Fruit fly (Drosophila melanogaster) whole organism, embryonic: ENCODE measurements around the gene CG7135.
A peak's percentile ranks its signal among the peaks of the same experiment; 100 is the strongest.

Experiments
- Antp ChIP-seq: fragments of 200-800 bp; sonication (Bioruptor generic); optimal IDR thresholded peaks from 3 replicates; lab custom pipeline; 2016; ENCODE audit warnings: missing biosample characterization, missing genetic modification characterization
- Awh ChIP-seq: fragments of 200-800 bp; sonication (Bioruptor generic); IDR thresholded peaks from 2 replicates; pipeline ENCODE4, ENCODE4 v1.3.6; 2022; ENCODE audit warnings: missing biosample characterization, missing genetic modification characterization
- Blimp-1 ChIP-seq: fragments of 200-800 bp; sonication (Bioruptor generic); optimal IDR thresholded peaks from 3 replicates; lab custom pipeline; 2018; ENCODE audit warnings: missing biosample characterization, missing genetic modification characterization, mild to moderate bottlenecking, moderate library complexity, missing genetic modification reagents
- CG10209 ChIP-seq: fragments of 200-800 bp; sonication (Bioruptor generic); optimal IDR thresholded peaks from 3 replicates; lab custom pipeline; 2017; ENCODE audit warnings: missing biosample characterization, mild to moderate bottlenecking, missing genetic modification characterization, missing genetic modification reagents
- CG11085 ChIP-seq: fragments of 200-800 bp; sonication (Bioruptor generic); IDR thresholded peaks from 2 replicates; pipeline ENCODE4 v1.3.6; 2022; ENCODE audit warnings: missing biosample characterization, missing genetic modification characterization
- CG13624 ChIP-seq: fragments of 200-800 bp; sonication (Bioruptor generic); optimal IDR thresholded peaks from 2 replicates; lab custom pipeline; 2016; ENCODE audit warnings: missing biosample characterization, missing genetic modification characterization
- CG14710 ChIP-seq: fragments of 200-800 bp; sonication (Bioruptor generic); optimal IDR thresholded peaks from 3 replicates; lab custom pipeline; 2019; ENCODE audit warnings: missing biosample characterization, mild to moderate bottlenecking, missing genetic modification characterization, moderate library complexity
- CG1647 ChIP-seq: fragments of 200-800 bp; sonication (Bioruptor generic); optimal IDR thresholded peaks from 3 replicates; lab custom pipeline; 2016; ENCODE audit warnings: missing biosample characterization, missing genetic modification characterization
- CG17359 ChIP-seq: fragments of 200-800 bp; sonication (Bioruptor generic); optimal IDR thresholded peaks from 3 replicates; lab custom pipeline; 2018; ENCODE audit warnings: missing biosample characterization, mild to moderate bottlenecking, missing genetic modification characterization, moderate library complexity
- CG1832 ChIP-seq: fragments of 200-800 bp; sonication (Bioruptor generic); optimal IDR thresholded peaks from 2 replicates; lab custom pipeline; 2017; ENCODE audit warnings: missing biosample characterization, mild to moderate bottlenecking, missing genetic modification characterization, inconsistent platforms
- CG18619 ChIP-seq: fragments of 200-800 bp; sonication (Bioruptor generic); optimal IDR thresholded peaks from 3 replicates; lab custom pipeline; 2017; ENCODE audit warnings: missing biosample characterization, mild to moderate bottlenecking, missing genetic modification characterization
- CG33557 ChIP-seq: fragments of 200-800 bp; sonication (Bioruptor generic); optimal IDR thresholded peaks from 2 replicates; lab custom pipeline; 2019; ENCODE audit warnings: missing biosample characterization, mild to moderate bottlenecking, missing genetic modification characterization, moderate library complexity
- CG34224 ChIP-seq: fragments of 200-800 bp; sonication (Bioruptor generic); IDR thresholded peaks from 3 replicates; pipeline ENCODE4 v1.3.6; 2022; ENCODE audit warnings: missing biosample characterization, missing genetic modification characterization; ENCODE audit not compliant: partially characterized antibody
- CG3838 ChIP-seq: fragments of 200-800 bp; sonication (Bioruptor generic); optimal IDR thresholded peaks from 3 replicates; lab custom pipeline; 2016; ENCODE audit warnings: missing biosample characterization, missing genetic modification characterization
- CG3995 ChIP-seq: fragments of 200-800 bp; sonication (Bioruptor generic); optimal IDR thresholded peaks from 3 replicates; lab custom pipeline; 2016; ENCODE audit warnings: missing biosample characterization, missing genetic modification characterization
- CG6272 ChIP-seq: fragments of 200-800 bp; sonication (Bioruptor generic); IDR thresholded peaks from 2 replicates; pipeline ENCODE4 v1.3.6; 2022; ENCODE audit warnings: missing biosample characterization, missing genetic modification characterization
- CG6765 ChIP-seq: fragments of 200-800 bp; sonication (Bioruptor generic); optimal IDR thresholded peaks from 3 replicates; lab custom pipeline; 2017; ENCODE audit warnings: missing biosample characterization, mild to moderate bottlenecking, missing genetic modification characterization
- CG9437 ChIP-seq: fragments of 200-800 bp; sonication (Bioruptor generic); optimal IDR thresholded peaks from 2 replicates; lab custom pipeline; 2018; ENCODE audit warnings: missing biosample characterization, mild to moderate bottlenecking, missing genetic modification characterization
- CG9609 ChIP-seq: fragments of 200-800 bp; sonication (Bioruptor generic); optimal IDR thresholded peaks from 3 replicates; lab custom pipeline; 2016; ENCODE audit warnings: missing biosample characterization, missing genetic modification characterization
- CTCF ChIP-seq: fragments of 200-800 bp; sonication (Bioruptor generic); optimal IDR thresholded peaks from 2 replicates; lab custom pipeline; 2017; ENCODE audit warnings: missing biosample characterization, mild to moderate bottlenecking, missing genetic modification characterization, moderate library complexity
- Hmr ChIP-seq: fragments of 200-800 bp; sonication (Bioruptor generic); optimal IDR thresholded peaks from 3 replicates; lab custom pipeline; 2017; ENCODE audit warnings: mild to moderate bottlenecking, missing biosample characterization, missing genetic modification reagents, missing genetic modification characterization
- Hmx ChIP-seq: fragments of 200-800 bp; sonication (Bioruptor generic); optimal IDR thresholded peaks from 2 replicates; lab custom pipeline; 2016; ENCODE audit warnings: missing biosample characterization, missing genetic modification characterization
- Hr51 ChIP-seq, 2 experiments: fragments of 200-800 bp; sonication (Bioruptor generic); optimal IDR thresholded peaks; 2 replicates in 1 of 2; 3 replicates in 1 of 2; lab custom pipeline; 2016 to 2018; ENCODE audit warnings: missing biosample characterization in 2 of 2, missing genetic modification characterization in 2 of 2, mild to moderate bottlenecking in 1 of 2, moderate library complexity in 1 of 2
- NfI ChIP-seq: fragments of 200-800 bp; sonication (Bioruptor generic); optimal IDR thresholded peaks from 3 replicates; lab custom pipeline; 2018; ENCODE audit warnings: missing biosample characterization, mild to moderate bottlenecking, missing genetic modification characterization, moderate library complexity
- Poxn ChIP-seq: fragments of 200-800 bp; sonication (Bioruptor generic); IDR thresholded peaks from 2 replicates; pipeline ENCODE4 v1.3.6; 2022; ENCODE audit warnings: missing biosample characterization, missing genetic modification characterization
- Six4 ChIP-seq: fragments of 200-800 bp; sonication (Bioruptor generic); optimal IDR thresholded peaks from 2 replicates; lab custom pipeline; 2016; ENCODE audit warnings: missing biosample characterization, missing genetic modification characterization
- Stat92E ChIP-seq, 3 experiments: fragments of >200 bp in 2 of 3; fragments of 200-800 bp in 1 of 3; sonication (Bioruptor generic) in 1 of 3; optimal IDR thresholded peaks; 2 replicates each; lab custom pipeline; 2017 to 2019; ENCODE audit warnings: missing biosample characterization in 3 of 3, missing genetic modification characterization in 3 of 3, mild to moderate bottlenecking in 1 of 3, moderate library complexity in 1 of 3
- bowl ChIP-seq: fragments of 200-800 bp; sonication (Bioruptor generic); IDR thresholded peaks from 2 replicates; pipeline ENCODE4 v1.3.6; 2022; ENCODE audit warnings: missing biosample characterization, missing genetic modification characterization
- cad ChIP-seq: fragments of >200 bp; optimal IDR thresholded peaks from 2 replicates; lab custom pipeline; 2017; ENCODE audit warnings: missing biosample characterization, missing genetic modification characterization
- cwo ChIP-seq: fragments of 200-800 bp; sonication (Bioruptor generic); optimal IDR thresholded peaks from 3 replicates; lab custom pipeline; 2017; ENCODE audit warnings: missing biosample characterization, missing genetic modification characterization, mild to moderate bottlenecking, moderate library complexity, missing genetic modification reagents
- ems ChIP-seq: fragments of 200-800 bp; sonication (Bioruptor generic); optimal IDR thresholded peaks from 3 replicates; lab custom pipeline; 2016; ENCODE audit warnings: missing biosample characterization, missing genetic modification characterization
- exex ChIP-seq: fragments of 200-800 bp; sonication (Bioruptor generic); optimal IDR thresholded peaks from 4 replicates; lab custom pipeline; 2018; ENCODE audit warnings: missing biosample characterization, mild to moderate bottlenecking, missing genetic modification characterization, moderate library complexity
- fu2 ChIP-seq: fragments of 200-800 bp; sonication (Bioruptor generic); optimal IDR thresholded peaks from 2 replicates; lab custom pipeline; 2016; ENCODE audit warnings: missing biosample characterization, missing genetic modification characterization
- gro ChIP-seq: fragments of 200-800 bp; sonication (Bioruptor generic); optimal IDR thresholded peaks from 2 replicates; lab custom pipeline; 2016; ENCODE audit warnings: missing biosample characterization, missing genetic modification characterization
- lbe ChIP-seq: fragments of 200-800 bp; sonication (Bioruptor generic); optimal IDR thresholded peaks from 2 replicates; lab custom pipeline; 2016; ENCODE audit warnings: missing biosample characterization, mild to moderate bottlenecking, missing genetic modification characterization
- lilli ChIP-seq: fragments of 200-800 bp; sonication (Bioruptor generic); optimal IDR thresholded peaks from 3 replicates; lab custom pipeline; 2016; ENCODE audit warnings: missing biosample characterization, missing genetic modification characterization
- pan ChIP-seq, 4 experiments: fragments of >200 bp in 3 of 4; fragments of 200-800 bp in 1 of 4; sonication (Bioruptor generic) in 1 of 4; optimal IDR thresholded peaks in 3 of 4; IDR thresholded peaks in 1 of 4; 2 replicates each; pipeline versions ENCODE4 v1.3.6 to Lab custom; 2017 to 2022; ENCODE audit warnings: missing biosample characterization in 2 of 4, missing genetic modification characterization in 2 of 4, mixed read lengths in 1 of 4
- pita ChIP-seq: fragments of 200-800 bp; sonication (Bioruptor generic); optimal IDR thresholded peaks from 2 replicates; lab custom pipeline; 2017; ENCODE audit warnings: missing biosample characterization, mild to moderate bottlenecking, missing genetic modification characterization
- row ChIP-seq: fragments of 200-800 bp; sonication (Bioruptor generic); IDR thresholded peaks from 3 replicates; pipeline ENCODE4 v1.3.6; 2022; ENCODE audit warnings: missing biosample characterization, missing genetic modification characterization
- sd ChIP-seq: fragments of 200-800 bp; sonication (Bioruptor generic); optimal IDR thresholded peaks from 3 replicates; lab custom pipeline; 2018; ENCODE audit warnings: missing biosample characterization, mild to moderate bottlenecking, missing genetic modification characterization, moderate library complexity
- shn ChIP-seq: fragments of 200-800 bp; sonication (Bioruptor generic); optimal IDR thresholded peaks from 3 replicates; lab custom pipeline; 2016; ENCODE audit warnings: missing biosample characterization, missing genetic modification characterization
- sima ChIP-seq: fragments of 200-800 bp; sonication (Bioruptor generic); optimal IDR thresholded peaks from 2 replicates; lab custom pipeline; 2016; ENCODE audit warnings: missing biosample characterization, missing genetic modification characterization
- ssp ChIP-seq: fragments of 200-800 bp; sonication (Bioruptor generic); IDR thresholded peaks from 2 replicates; pipeline ENCODE4 v1.3.6; 2022; ENCODE audit warnings: missing biosample characterization, missing genetic modification characterization
- sug ChIP-seq: fragments of 200-800 bp; optimal IDR thresholded peaks from 2 replicates; lab custom pipeline; 2019; ENCODE audit warnings: missing biosample characterization, mild to moderate bottlenecking, missing genetic modification characterization, moderate library complexity
- tap ChIP-seq: fragments of 200-800 bp; optimal IDR thresholded peaks from 3 replicates; lab custom pipeline; 2019; ENCODE audit warnings: missing biosample characterization, mild to moderate bottlenecking, missing genetic modification characterization, moderate library complexity
- tll ChIP-seq, 2 experiments: fragments of 200-800 bp in 1 of 2; fragments of >200 bp in 1 of 2; sonication (Bioruptor generic) in 1 of 2; optimal IDR thresholded peaks; 2 replicates each; lab custom pipeline; 2017 to 2019; ENCODE audit warnings: missing biosample characterization in 2 of 2, missing genetic modification characterization in 2 of 2, mild to moderate bottlenecking in 1 of 2, moderate library complexity in 1 of 2
- twi ChIP-seq: fragments of 200-800 bp; optimal IDR thresholded peaks from 2 replicates; lab custom pipeline; 2019; ENCODE audit warnings: missing biosample characterization, mild to moderate bottlenecking, missing genetic modification characterization, moderate library complexity
- unpg ChIP-seq: fragments of 200-800 bp; sonication (Bioruptor generic); optimal IDR thresholded peaks from 3 replicates; lab custom pipeline; 2018; ENCODE audit warnings: missing biosample characterization, mild to moderate bottlenecking, missing genetic modification characterization, moderate library complexity
- wek ChIP-seq: fragments of 200-800 bp; sonication (Bioruptor generic); optimal IDR thresholded peaks from 3 replicates; lab custom pipeline; 2018; ENCODE audit warnings: missing biosample characterization, mild to moderate bottlenecking, missing genetic modification characterization, moderate library complexity
- zfh1 ChIP-seq: fragments of 200-800 bp; sonication (Bioruptor generic); IDR thresholded peaks from 3 replicates; pipeline ENCODE4 v1.3.6; 2022; ENCODE audit warnings: missing biosample characterization, missing genetic modification characterization

The CG7135 gene

dm6 chrX:18085470-18085797 lies 18.0 kb upstream of the CG7135 start, which contains the start of gene Ada3 (continued):
- TF ChIP-seq bowl (GFP tag; lab: Robert Waterston, UW): no peak
- TF ChIP-seq CG1832 (GFP tag; lab: Kevin White, UChicago): no peak
- TF ChIP-seq CG33557 (GFP tag; lab: Kevin White, UChicago): peak; percentile 35
- TF ChIP-seq unpg (GFP tag; lab: Kevin White, UChicago): peak; percentile 71
- TF ChIP-seq row (GFP tag; lab: Robert Waterston, UW): peak; percentile 88
- peak; percentile 92 for TF ChIP-seq CG3995
- TF ChIP-seq CG14710 (tag; lab: Kevin White, UChicago): peak; percentile 74
- TF ChIP-seq fu2: peak; percentile 47
- no peak for TF ChIP-seq Awh
- TF ChIP-seq cad (GFP tag; lab: Kevin White, UChicago): no peak
- TF ChIP-seq CG34224 (GFP tag; lab: Robert Waterston, UW): no peak
- peak; percentile 42 for TF ChIP-seq CG6272 (GFP tag; lab: Robert Waterston, UW)
- no peak for TF ChIP-seq pan (optimal IDR thresholded peaks at IDR 0.05; lab: Kevin White, UChicago)
- peak in 1 of 2 experiments; percentile 82 for TF ChIP-seq pan (GFP tag; optimal IDR thresholded peaks at IDR 0.05 in 1 of 2, IDR thresholded peaks at IDR 0.05 in 1 of 2)
- no peak for TF ChIP-seq Poxn
- TF ChIP-seq CG9437 (GFP tag; lab: Kevin White, UChicago): peak; percentile 51
- TF ChIP-seq CG1647: peak; percentile 56
- TF ChIP-seq pita (GFP tag; lab: Kevin White, UChicago): no peak
- no peak for TF ChIP-seq wek (GFP tag; lab: Kevin White, UChicago)
- peak; percentile 48 for TF ChIP-seq CG6765 (GFP tag; lab: Kevin White, UChicago)
- TF ChIP-seq CG9609 (GFP tag; lab: Kevin White, UChicago): peak; percentile 74
- peak; percentile 66; the same call in 2 of the 3 replicates for TF ChIP-seq zfh1
- peak; percentile 47 for TF ChIP-seq ssp (GFP tag; lab: Robert Waterston, UW)
- TF ChIP-seq Blimp-1 (GFP tag; lab: Kevin White, UChicago): peak; percentile 55
- TF ChIP-seq CG10209 (GFP tag; lab: Kevin White, UChicago): peak; percentile 75
- TF ChIP-seq CG17359 (tag; lab: Kevin White, UChicago): peak; percentile 70
- peak; percentile 87 for TF ChIP-seq lilli (GFP tag; lab: Kevin White, UChicago)
- no peak for TF ChIP-seq sima
- TF ChIP-seq Six4: peak; percentile 57
- TF ChIP-seq Antp (GFP tag; lab: Kevin White, UChicago): peak; percentile 65
- TF ChIP-seq CG11085: peak; percentile 46
- peak; percentile 75 for TF ChIP-seq ems
- TF ChIP-seq exex (tag; lab: Kevin White, UChicago): peak; percentile 13
- peak; percentile 70 for TF ChIP-seq shn (GFP tag; lab: Kevin White, UChicago)
- TF ChIP-seq sug (tag; lab: Kevin White, UChicago): peak; percentile 78
- TF ChIP-seq CG3838 (GFP tag; lab: Kevin White, UChicago): peak; percentile 6
- peak; percentile 83 for TF ChIP-seq Hmr (GFP tag; lab: Kevin White, UChicago)
- TF ChIP-seq tap (tag; lab: Kevin White, UChicago): peak; percentile 29
- peak; percentile 61 for TF ChIP-seq lbe (GFP tag; lab: Kevin White, UChicago)
- TF ChIP-seq Hmx (GFP tag; lab: Kevin White, UChicago): peak; percentile 70
- TF ChIP-seq CG18619 (GFP tag; lab: Kevin White, UChicago): peak; percentile 61
- TF ChIP-seq sd (tag; lab: Kevin White, UChicago): peak; percentile 59
- no peak for TF ChIP-seq CTCF (GFP tag; lab: Kevin White, UChicago)
- peak; percentile 69 for TF ChIP-seq NfI (GFP tag; lab: Kevin White, UChicago)
- peak; percentile 48 for TF ChIP-seq cwo (GFP tag; lab: Kevin White, UChicago)
- TF ChIP-seq CG13624 (GFP tag; lab: Kevin White, UChicago): peak; percentile 89
- peak; percentile 57 for TF ChIP-seq twi
- TF ChIP-seq tll (GFP tag; optimal IDR thresholded peaks at IDR 0.05; lab: Kevin White, UChicago): no peak
- no peak for TF ChIP-seq Stat92E (GFP tag; optimal IDR thresholded peaks at IDR 0.05; lab: Kevin White, UChicago)
- TF ChIP-seq gro: peak; percentile 48
- peak; percentile 72 to 77 for TF ChIP-seq Hr51 (GFP tag; optimal IDR thresholded peaks at IDR 0.05; lab: Kevin White, UChicago)
